Fruit fly (Drosophila melanogaster): ENCODE results near the gene CG43861.

Gene CG43861

DNA sequence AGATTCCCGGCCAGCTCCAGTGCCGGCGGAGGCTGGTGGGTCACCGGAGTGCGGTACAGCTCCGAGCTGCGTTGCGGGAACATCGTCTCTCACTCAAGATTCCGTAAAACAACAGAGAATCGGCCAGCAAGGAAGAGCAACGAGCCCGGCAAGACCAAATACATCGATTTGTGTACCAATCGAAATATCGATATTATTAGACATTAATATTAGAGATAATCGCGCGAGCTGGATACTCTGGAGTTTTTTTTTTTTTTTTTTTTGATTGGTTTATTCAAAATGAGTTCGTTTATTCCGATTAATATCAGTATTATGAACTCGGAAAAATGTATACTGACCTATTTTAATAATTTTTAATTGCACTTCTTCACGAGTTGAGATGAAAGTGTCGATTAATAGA, 48.4 kb upstream of the CG43861 start, which contains the start of gene vls (continued):
- no peak for TF ChIP-seq gsb-n (tag; optimal IDR thresholded peaks at IDR 0.05)
- TF ChIP-seq Dref (GFP tag; IDR thresholded peaks at IDR 0.05) = peak; percentile 85
- TF ChIP-seq wek (GFP tag; optimal IDR thresholded peaks at IDR 0.05) = no peak
- TF ChIP-seq CG6791 (GFP tag; IDR thresholded peaks at IDR 0.05; ENCODE audit: partially characterized antibody) = peak; percentile 79
- TF ChIP-seq CG2116 (GFP tag; optimal IDR thresholded peaks at IDR 0.05) = peak; percentile 30
- TF ChIP-seq CG32772 (GFP tag; IDR thresholded peaks at IDR 0.05) = peak; percentile 90
- TF ChIP-seq CG6272 (GFP tag; IDR thresholded peaks at IDR 0.05) = no peak
- TF ChIP-seq Bteb2 (GFP tag; optimal IDR thresholded peaks at IDR 0.05) = no peak
- TF ChIP-seq Nf-YC (tag; optimal IDR thresholded peaks at IDR 0.05) = no peak
- TF ChIP-seq Lpt (GFP tag; optimal IDR thresholded peaks at IDR 0.05) = no peak
- no peak for TF ChIP-seq cato (GFP tag; optimal IDR thresholded peaks at IDR 0.05; ENCODE audit: borderline replicate concordance)
- no peak for TF ChIP-seq H15 (GFP tag; IDR thresholded peaks at IDR 0.05)
- TF ChIP-seq Myb (GFP tag; optimal IDR thresholded peaks at IDR 0.05) = peak; percentile 60
- TF ChIP-seq ab (GFP tag; optimal IDR thresholded peaks at IDR 0.05) = no peak
- TF ChIP-seq ATbp (GFP tag; optimal IDR thresholded peaks at IDR 0.05) = no peak
- TF ChIP-seq Doc2 (GFP tag; IDR thresholded peaks at IDR 0.05) = no peak
- no peak for TF ChIP-seq Drgx (GFP tag; IDR thresholded peaks at IDR 0.05)
- no peak for TF ChIP-seq CG12071 (GFP tag; optimal IDR thresholded peaks at IDR 0.05)
- TF ChIP-seq tna (GFP tag; IDR thresholded peaks at IDR 0.05; ENCODE audit: partially characterized antibody) = peak; percentile 52; the same call in 1 of the 2 replicates
- no peak for TF ChIP-seq CG33557 (GFP tag; optimal IDR thresholded peaks at IDR 0.05)
- peak; percentile 79; the same call in 2 of the 3 replicates for TF ChIP-seq Opbp (GFP tag; IDR thresholded peaks at IDR 0.05; ENCODE audit: partially characterized antibody)
- 0 out of 3 replicates have a peak, but pooled peaks have one; percentile 29 for TF ChIP-seq mld (GFP tag; IDR thresholded peaks at IDR 0.05; ENCODE audit: partially characterized antibody)
- peak; percentile 81 for TF ChIP-seq MBD-R2 (GFP tag; IDR thresholded peaks at IDR 0.05)
- no peak for TF ChIP-seq pita (GFP tag; optimal IDR thresholded peaks at IDR 0.05)
- TF ChIP-seq Fer2 (tag; optimal IDR thresholded peaks at IDR 0.05) = no peak
- TF ChIP-seq CG10959 (GFP tag; IDR thresholded peaks at IDR 0.05) = no peak
- peak; percentile 82 for TF ChIP-seq Doc3 (GFP tag; IDR thresholded peaks at IDR 0.05; ENCODE audit: partially characterized antibody)
- TF ChIP-seq eve (GFP tag; optimal IDR thresholded peaks at IDR 0.05) = no peak
- peak; percentile 78 for TF ChIP-seq unc-4 (GFP tag; IDR thresholded peaks at IDR 0.05; ENCODE audit: partially characterized antibody)
- TF ChIP-seq CG14965 (GFP tag; optimal IDR thresholded peaks at IDR 0.05; ENCODE audit: borderline replicate concordance) = no peak
- no peak for TF ChIP-seq CG4282 (GFP tag; optimal IDR thresholded peaks at IDR 0.05)
- peak; percentile 21 for TF ChIP-seq Sin3A (optimal IDR thresholded peaks at IDR 0.05)
- no peak for TF ChIP-seq CkIIα-i1 (GFP tag; IDR thresholded peaks at IDR 0.05)
- peak; percentile 30; the same call in 1 of the 3 replicates for TF ChIP-seq hb (GFP tag; IDR thresholded peaks at IDR 0.05; ENCODE audit: partially characterized antibody)
- peak; percentile 55 for TF ChIP-seq E2f2 (GFP tag; IDR thresholded peaks at IDR 0.05)
- no peak for TF ChIP-seq HLH3B (GFP tag; IDR thresholded peaks at IDR 0.05)
- peak; percentile 82 for TF ChIP-seq Scr (GFP tag; IDR thresholded peaks at IDR 0.05; ENCODE audit: partially characterized antibody)
- TF ChIP-seq hbn (GFP tag; IDR thresholded peaks at IDR 0.05; ENCODE audit: partially characterized antibody) = peak; percentile 83
- TF ChIP-seq CG3407 (GFP tag; optimal IDR thresholded peaks at IDR 0.05) = no peak
- TF ChIP-seq zen2 (GFP tag; IDR thresholded peaks at IDR 0.05; ENCODE audit: partially characterized antibody) = peak; percentile 81
- no peak for TF ChIP-seq CG2678 (tag; optimal IDR thresholded peaks at IDR 0.05)
- no peak for TF ChIP-seq ftz-f1 (GFP tag; optimal IDR thresholded peaks at IDR 0.05)
- peak; percentile 78 for TF ChIP-seq sens (GFP tag)
- TF ChIP-seq MESR4 (GFP tag; optimal IDR thresholded peaks at IDR 0.05) = peak; percentile 33
- TF ChIP-seq CG6689 (GFP tag; IDR thresholded peaks at IDR 0.05) = no peak
- TF ChIP-seq luna (GFP tag; optimal IDR thresholded peaks at IDR 0.05) = no peak
- TF ChIP-seq Fer1 (GFP tag; optimal IDR thresholded peaks at IDR 0.05) = no peak
- TF ChIP-seq knrl (GFP tag; IDR thresholded peaks at IDR 0.05; ENCODE audit: partially characterized antibody) = peak; percentile 73
- TF ChIP-seq CG13287 (GFP tag; IDR thresholded peaks at IDR 0.05; ENCODE audit: partially characterized antibody) = peak; percentile 86
- TF ChIP-seq eyg (GFP tag; optimal IDR thresholded peaks at IDR 0.05) = no peak
- TF ChIP-seq HLHmδ (GFP tag; optimal IDR thresholded peaks at IDR 0.05) = no peak

All from whole organism, embryonic.